Fruit fly (Drosophila melanogaster): ENCODE data around the gene CG42654.
A peak's percentile ranks its signal among the peaks of the same experiment; 100 is the strongest.

Gene CG42654

DNA sequence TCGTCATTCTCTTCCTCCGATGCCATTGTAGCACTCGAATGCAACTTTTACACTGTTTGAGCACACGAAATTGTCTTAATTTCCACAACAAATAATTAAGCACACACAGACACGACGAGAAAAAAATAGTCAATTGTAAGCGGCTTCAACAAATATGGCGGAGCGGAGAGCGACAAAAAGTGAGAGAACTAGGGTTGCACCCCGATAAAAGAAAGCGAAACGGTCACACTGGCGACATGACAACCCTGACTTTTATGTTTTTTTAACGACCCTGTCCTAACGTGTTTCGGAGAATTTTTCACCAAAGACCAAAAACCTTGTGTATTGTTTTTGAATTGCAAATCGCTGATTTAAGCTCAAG, 44.3 kb downstream of the CG42654 start, which contains the start of the genes Mi-2 and Prp3 (continued):
- no peak for TF ChIP-seq Elba2 (GFP tag; optimal IDR thresholded peaks at IDR 0.05)
- TF ChIP-seq CG18764 (GFP tag; optimal IDR thresholded peaks at IDR 0.05) = no peak
- TF ChIP-seq Side (GFP tag; optimal IDR thresholded peaks at IDR 0.05) = no peak
- TF ChIP-seq so (GFP tag; IDR thresholded peaks at IDR 0.05) = no peak
- no peak for TF ChIP-seq wdn (GFP tag; IDR thresholded peaks at IDR 0.05)
- TF ChIP-seq wek (GFP tag; optimal IDR thresholded peaks at IDR 0.05) = no peak
- peak; percentile 19; the same call in 1 of the 3 replicates for TF ChIP-seq knrl (GFP tag; IDR thresholded peaks at IDR 0.05; ENCODE audit: partially characterized antibody)
- no peak for TF ChIP-seq sim (GFP tag; IDR thresholded peaks at IDR 0.05)
- TF ChIP-seq Kr (GFP tag; optimal IDR thresholded peaks at IDR 0.05) = no peak
- TF ChIP-seq ranshi (GFP tag; IDR thresholded peaks at IDR 0.05) = no peak
- TF ChIP-seq CG32767 (GFP tag; IDR thresholded peaks at IDR 0.05) = no peak
- peak; percentile 52 for TF ChIP-seq NC2β (GFP tag; optimal IDR thresholded peaks at IDR 0.05)
- no peak for TF ChIP-seq Aef1 (GFP tag; IDR thresholded peaks at IDR 0.05)
- TF ChIP-seq CG15696 (tag; optimal IDR thresholded peaks at IDR 0.05) = no peak
- TF ChIP-seq CG11696 (GFP tag; IDR thresholded peaks at IDR 0.05) = no peak
- no peak for TF ChIP-seq Hr3 (GFP tag; optimal IDR thresholded peaks at IDR 0.05)
- TF ChIP-seq CG17612 (GFP tag; IDR thresholded peaks at IDR 0.05) = no peak
- TF ChIP-seq CG2202 (tag; optimal IDR thresholded peaks at IDR 0.05) = no peak
- no peak for TF ChIP-seq Hey (tag; optimal IDR thresholded peaks at IDR 0.05)
- no peak for TF ChIP-seq stc (GFP tag; IDR thresholded peaks at IDR 0.05)
- TF ChIP-seq Bteb2 (GFP tag; optimal IDR thresholded peaks at IDR 0.05) = peak; percentile 29
- TF ChIP-seq nmo (GFP tag; optimal IDR thresholded peaks at IDR 0.05) = peak; percentile 21
- TF ChIP-seq bigmax (GFP tag; optimal IDR thresholded peaks at IDR 0.05) = no peak
- TF ChIP-seq slp2 (GFP tag; optimal IDR thresholded peaks at IDR 0.05) = no peak
- TF ChIP-seq C15 (GFP tag; IDR thresholded peaks at IDR 0.05) = no peak
- TF ChIP-seq CG15479 (GFP tag; optimal IDR thresholded peaks at IDR 0.05) = no peak
- TF ChIP-seq maf-S (GFP tag; optimal IDR thresholded peaks at IDR 0.05) = no peak
- peak; percentile 11 for TF ChIP-seq CG13775 (GFP tag; optimal IDR thresholded peaks at IDR 0.05)
- peak; percentile 8 for TF ChIP-seq Dek (tag; optimal IDR thresholded peaks at IDR 0.05)
- TF ChIP-seq gsb-n (tag; optimal IDR thresholded peaks at IDR 0.05) = no peak
- no peak for TF ChIP-seq HLHmδ (GFP tag; optimal IDR thresholded peaks at IDR 0.05)
- peak; percentile 65 for TF ChIP-seq Rfx (GFP tag; IDR thresholded peaks at IDR 0.05)
- TF ChIP-seq CG10565 (GFP tag; optimal IDR thresholded peaks at IDR 0.05) = no peak
- TF ChIP-seq CG3163 (GFP tag; optimal IDR thresholded peaks at IDR 0.05) = no peak
- TF ChIP-seq mld (GFP tag; IDR thresholded peaks at IDR 0.05; ENCODE audit: partially characterized antibody) = no peak
- TF ChIP-seq Hr51 (GFP tag; optimal IDR thresholded peaks at IDR 0.05) = no peak
- no peak for TF ChIP-seq Jarid2 (GFP tag; optimal IDR thresholded peaks at IDR 0.05)
- TF ChIP-seq CG14441 (GFP tag; IDR thresholded peaks at IDR 0.05) = no peak
- TF ChIP-seq CG7963 (GFP tag; IDR thresholded peaks at IDR 0.05; ENCODE audit: partially characterized antibody) = no peak
- TF ChIP-seq CG12236 (GFP tag; optimal IDR thresholded peaks at IDR 0.05) = no peak
- TF ChIP-seq CG18599 (GFP tag; optimal IDR thresholded peaks at IDR 0.05) = no peak
- peak; percentile 28 for TF ChIP-seq Xbp1 (GFP tag; optimal IDR thresholded peaks at IDR 0.05)
- TF ChIP-seq CG16813 (GFP tag; IDR thresholded peaks at IDR 0.05; ENCODE audit: partially characterized antibody) = no peak
- peak; percentile 69 for TF ChIP-seq CG12299 (tag; optimal IDR thresholded peaks at IDR 0.05)
- no peak for TF ChIP-seq D19B (GFP tag; optimal IDR thresholded peaks at IDR 0.05)
- TF ChIP-seq CG34422 (GFP tag; IDR thresholded peaks at IDR 0.05) = peak; percentile 70; the same call in 2 of the 3 replicates
- no peak for TF ChIP-seq CG32532 (GFP tag; IDR thresholded peaks at IDR 0.05)
- no peak for TF ChIP-seq cato (GFP tag; optimal IDR thresholded peaks at IDR 0.05; ENCODE audit: borderline replicate concordance)
- TF ChIP-seq Myb (GFP tag; optimal IDR thresholded peaks at IDR 0.05) = peak; percentile 84
- peak; percentile 57 for TF ChIP-seq HmgD (GFP tag; optimal IDR thresholded peaks at IDR 0.05)
- TF ChIP-seq Opbp (GFP tag; IDR thresholded peaks at IDR 0.05; ENCODE audit: partially characterized antibody) = 0 out of 3 replicates have a peak, but pooled peaks have one; percentile 49

Measured in whole organism, embryonic.